Fruit fly (Drosophila melanogaster) whole organism, prepupa: ENCODE data around the gene Rap1.

Experiments used
- Blimp-1 ChIP-seq: fragments of 200-800 bp; sonication (Bioruptor generic); optimal IDR thresholded peaks from 3 replicates; lab custom pipeline; 2017; ENCODE audit warnings: missing biosample characterization, missing genetic modification characterization, mild to moderate bottlenecking, moderate library complexity, missing genetic modification reagents
- CG10669 ChIP-seq: fragments of 200-800 bp; sonication (Bioruptor generic); optimal IDR thresholded peaks from 3 replicates; lab custom pipeline; 2018; ENCODE audit warnings: missing biosample characterization, mild to moderate bottlenecking, missing genetic modification characterization, moderate library complexity
- CG11762 ChIP-seq: fragments of 200-800 bp; sonication (Bioruptor generic); optimal IDR thresholded peaks from 3 replicates; lab custom pipeline; 2016; ENCODE audit warnings: missing biosample characterization, missing genetic modification characterization; ENCODE audit not compliant: insufficient read depth
- CG11902 ChIP-seq: fragments of 200-800 bp; sonication (Bioruptor generic); optimal IDR thresholded peaks from 3 replicates; lab custom pipeline; 2016; ENCODE audit warnings: missing biosample characterization, missing genetic modification characterization
- CG15336 ChIP-seq: fragments of 200-800 bp; sonication (Bioruptor generic); IDR thresholded peaks from 2 replicates; pipeline ENCODE4 v1.3.6; 2022; ENCODE audit warnings: missing biosample characterization, missing genetic modification characterization
- CG1621 ChIP-seq: fragments of 200-800 bp; sonication (Bioruptor generic); optimal IDR thresholded peaks from 3 replicates; lab custom pipeline; 2018; ENCODE audit warnings: missing biosample characterization, mild to moderate bottlenecking, missing genetic modification characterization
- CG16779 ChIP-seq: fragments of 200-800 bp; sonication (Bioruptor generic); optimal IDR thresholded peaks from 3 replicates; lab custom pipeline; 2017; ENCODE audit warnings: missing biosample characterization, mild to moderate bottlenecking, missing genetic modification characterization
- CG31627 ChIP-seq: fragments of 200-800 bp; sonication (Bioruptor generic); optimal IDR thresholded peaks from 3 replicates; lab custom pipeline; 2016; ENCODE audit warnings: missing biosample characterization, missing genetic modification characterization
- CG34406 ChIP-seq: fragments of 200-800 bp; sonication (Bioruptor generic); optimal IDR thresholded peaks from 3 replicates; lab custom pipeline; 2016; ENCODE audit warnings: missing biosample characterization, missing genetic modification characterization
- CG3919 ChIP-seq: fragments of 200-800 bp; sonication (Bioruptor generic); optimal IDR thresholded peaks from 3 replicates; lab custom pipeline; 2016; ENCODE audit warnings: missing biosample characterization, missing genetic modification characterization
- CG6163 ChIP-seq: fragments of 200-800 bp; sonication (Bioruptor generic); IDR thresholded peaks from 3 replicates; pipeline ENCODE4 v1.3.6; 2022; ENCODE audit warnings: missing biosample characterization, missing genetic modification characterization
- CG6276 ChIP-seq: fragments of 200-800 bp; sonication (Bioruptor generic); optimal IDR thresholded peaks from 2 replicates; lab custom pipeline; 2017; ENCODE audit warnings: missing biosample characterization, mild to moderate bottlenecking, missing genetic modification characterization
- CG6792 ChIP-seq: fragments of 200-800 bp; sonication (Bioruptor generic); optimal IDR thresholded peaks from 3 replicates; lab custom pipeline; 2016; ENCODE audit warnings: missing biosample characterization, missing genetic modification characterization
- CG6854 ChIP-seq: fragments of 200-800 bp; sonication (Bioruptor generic); optimal IDR thresholded peaks from 2 replicates; lab custom pipeline; 2017; ENCODE audit warnings: missing biosample characterization, mild to moderate bottlenecking, missing genetic modification characterization
- CG8119 ChIP-seq: fragments of 200-800 bp; sonication (Bioruptor generic); IDR thresholded peaks from 3 replicates; pipeline ENCODE4 v1.3.6; 2022; ENCODE audit warnings: missing biosample characterization, missing genetic modification characterization
- CG9139 ChIP-seq: fragments of 200-800 bp; sonication (Bioruptor generic); optimal IDR thresholded peaks from 3 replicates; lab custom pipeline; 2017; ENCODE audit warnings: missing biosample characterization, mild to moderate bottlenecking, missing genetic modification characterization
- Eip75B ChIP-seq: fragments of 200-800 bp; sonication (Bioruptor generic); optimal IDR thresholded peaks from 3 replicates; lab custom pipeline; 2016; ENCODE audit warnings: missing biosample characterization, missing genetic modification characterization
- Eip78C ChIP-seq: fragments of 200-800 bp; sonication (Bioruptor generic); peaks from one replicate; lab custom pipeline; 2016; ENCODE audit warnings: missing biosample characterization, missing genetic modification characterization
- Eip93F ChIP-seq: fragments of 200-800 bp; sonication (Bioruptor generic); optimal IDR thresholded peaks from 2 replicates; lab custom pipeline; 2016; ENCODE audit warnings: missing biosample characterization, mild to moderate bottlenecking, missing genetic modification characterization
- Ets21C ChIP-seq: fragments of 200-800 bp; sonication (Bioruptor generic); optimal IDR thresholded peaks from 3 replicates; lab custom pipeline; 2016; ENCODE audit warnings: missing biosample characterization, missing genetic modification characterization
- Ets96B ChIP-seq: fragments of 200-800 bp; optimal IDR thresholded peaks from 2 replicates; lab custom pipeline; 2019; ENCODE audit warnings: missing biosample characterization, mild to moderate bottlenecking, missing genetic modification characterization, moderate library complexity
- Gug ChIP-seq: fragments of 200-800 bp; sonication (Bioruptor generic); IDR thresholded peaks from 2 replicates; pipeline ENCODE4 v1.3.6; 2022; ENCODE audit warnings: missing biosample characterization, missing genetic modification characterization
- Hr38 ChIP-seq: sonication (Bioruptor generic); optimal IDR thresholded peaks from 2 replicates; lab custom pipeline; 2016; ENCODE audit warnings: missing biosample characterization, missing genetic modification characterization
- Hr39 ChIP-seq: fragments of 200-800 bp; sonication (Bioruptor generic); optimal IDR thresholded peaks from 2 replicates; lab custom pipeline; 2016; ENCODE audit warnings: missing biosample characterization, missing genetic modification characterization
- Hr4 ChIP-seq: fragments of 200-800 bp; sonication (Bioruptor generic); optimal IDR thresholded peaks from 3 replicates; lab custom pipeline; 2016; ENCODE audit warnings: missing biosample characterization, missing genetic modification characterization
- Lpt ChIP-seq: fragments of 200-800 bp; sonication (Bioruptor generic); optimal IDR thresholded peaks from 3 replicates; lab custom pipeline; 2016; ENCODE audit warnings: missing biosample characterization, missing genetic modification characterization
- Met ChIP-seq: fragments of 200-800 bp; sonication (Bioruptor generic); optimal IDR thresholded peaks from 3 replicates; lab custom pipeline; 2016; ENCODE audit warnings: missing biosample characterization, missing genetic modification characterization
- OdsH ChIP-seq: fragments of 200-800 bp; sonication (Bioruptor generic); optimal IDR thresholded peaks from 3 replicates; lab custom pipeline; 2016; ENCODE audit warnings: missing biosample characterization, missing genetic modification characterization
- Sox102F ChIP-seq: fragments of 200-800 bp; sonication (Bioruptor generic); optimal IDR thresholded peaks from 2 replicates; lab custom pipeline; 2016; ENCODE audit warnings: missing biosample characterization, mild to moderate bottlenecking, missing genetic modification characterization
- achi ChIP-seq: fragments of 200-800 bp; sonication (Bioruptor generic); optimal IDR thresholded peaks from 3 replicates; lab custom pipeline; 2016; ENCODE audit warnings: missing biosample characterization, missing genetic modification characterization
- cyc ChIP-seq: fragments of 200-800 bp; sonication (Bioruptor generic); optimal IDR thresholded peaks from 3 replicates; lab custom pipeline; 2016; ENCODE audit warnings: missing biosample characterization, missing genetic modification characterization
- eg ChIP-seq: fragments of 200-800 bp; sonication (Bioruptor generic); IDR thresholded peaks from 3 replicates; pipeline ENCODE4 v1.3.6; 2022; ENCODE audit warnings: missing biosample characterization, missing genetic modification characterization
- fd59A ChIP-seq: fragments of 200-800 bp; sonication (Bioruptor generic); optimal IDR thresholded peaks from 2 replicates; lab custom pipeline; 2017; ENCODE audit warnings: missing biosample characterization, mild to moderate bottlenecking, missing genetic modification characterization, missing genetic modification reagents
- fd85E ChIP-seq: fragments of 200-800 bp; sonication (Bioruptor generic); optimal IDR thresholded peaks from 3 replicates; lab custom pipeline; 2016; ENCODE audit warnings: missing biosample characterization, missing genetic modification characterization
- net ChIP-seq: fragments of 200-800 bp; sonication (Bioruptor generic); optimal IDR thresholded peaks from 3 replicates; lab custom pipeline; 2016; ENCODE audit warnings: missing biosample characterization, missing genetic modification characterization
- pdm3 ChIP-seq: fragments of 200-800 bp; sonication (Bioruptor generic); optimal IDR thresholded peaks from 3 replicates; lab custom pipeline; 2016; ENCODE audit warnings: missing biosample characterization, missing genetic modification characterization
- salr ChIP-seq, 2 experiments: fragments of 200-800 bp; sonication (Bioruptor generic); optimal IDR thresholded peaks; 3 replicates each; lab custom pipeline; 2016 to 2018; ENCODE audit warnings: missing biosample characterization in 2 of 2, missing genetic modification characterization in 2 of 2, mild to moderate bottlenecking in 1 of 2
- ss ChIP-seq, 2 experiments: fragments of 200-800 bp; sonication (Bioruptor generic); optimal IDR thresholded peaks; 2 replicates in 1 of 2; 3 replicates in 1 of 2; lab custom pipeline; 2017 to 2018; ENCODE audit warnings: mild to moderate bottlenecking in 2 of 2, missing biosample characterization in 2 of 2, missing genetic modification characterization in 2 of 2, moderate library complexity in 1 of 2
- svp ChIP-seq: fragments of 200-800 bp; sonication (Bioruptor generic); peaks from one replicate; lab custom pipeline; 2016; ENCODE audit warnings: missing biosample characterization, missing genetic modification characterization
- vri ChIP-seq: fragments of 200-800 bp; sonication (Bioruptor generic); optimal IDR thresholded peaks from 3 replicates; lab custom pipeline; 2016; ENCODE audit warnings: missing biosample characterization, mild to moderate bottlenecking, missing genetic modification characterization

The Rap1 gene

DNA sequence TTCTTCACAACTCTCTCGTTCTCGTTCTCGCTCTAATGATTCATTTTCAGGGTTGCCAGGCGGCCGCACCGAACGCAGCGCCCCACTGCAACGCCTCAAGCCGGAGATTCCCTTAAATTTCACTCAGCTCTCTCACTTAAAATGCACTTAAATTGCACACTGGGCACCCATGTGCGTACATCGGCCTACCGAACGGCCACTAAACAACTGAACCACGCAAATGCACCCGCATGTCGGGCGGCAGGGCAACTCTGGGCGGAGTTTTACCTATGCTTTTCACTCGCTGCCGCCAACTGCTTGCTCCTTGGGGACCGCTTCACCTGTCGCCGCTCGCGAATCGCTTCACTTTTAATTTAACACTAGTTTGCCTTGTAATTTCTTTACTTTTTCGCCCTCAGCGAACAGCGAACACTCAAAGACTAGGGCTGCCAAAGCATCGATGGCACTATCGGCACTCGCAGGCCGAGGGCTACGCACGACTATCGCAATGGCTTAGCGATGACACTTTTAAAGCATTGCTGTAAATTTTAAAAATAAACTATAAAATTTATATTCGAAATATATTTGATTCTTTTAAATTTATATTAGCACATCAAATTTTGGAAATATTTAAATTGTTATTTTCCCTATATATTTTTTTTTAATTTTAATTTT is at the start of gene Rap1 (continued):
- no peak for TF ChIP-seq CG16779
- TF ChIP-seq fd85E (GFP tag; lab: Kevin White, UChicago), result no peak
- TF ChIP-seq Eip75B (GFP tag; lab: Kevin White, UChicago), result peak; percentile 53
- TF ChIP-seq CG6854 (GFP tag; lab: Kevin White, UChicago), result no peak
- TF ChIP-seq Gug (GFP tag; lab: Robert Waterston, UW), result 0 out of 2 replicates have a peak, but pooled peaks have one; percentile 9
- peak; percentile 43 for TF ChIP-seq OdsH (GFP tag; lab: Kevin White, UChicago)
- no peak for TF ChIP-seq CG1621 (tag; lab: Kevin White, UChicago)
- TF ChIP-seq CG31627 (GFP tag; lab: Kevin White, UChicago), result peak; percentile 69
- TF ChIP-seq Hr39 (GFP tag; lab: Kevin White, UChicago), result peak; percentile 49

- TF ChIP-seq CG11902 (no peak), Lpt (no peak), ss (GFP tag; optimal IDR thresholded peaks at IDR 0.05; lab: Kevin White, UChicago) (peak in 1 of 2 experiments; percentile 16), Sox102F (GFP tag; lab: Kevin White, UChicago) (no peak), svp (GFP tag; lab: Kevin White, UChicago) (peak; percentile 64), CG6163 (GFP tag; lab: Robert Waterston, UW) (0 out of 3 replicates have a peak, but pooled peaks have one; percentile 40), Hr38 (GFP tag; lab: Kevin White, UChicago) (no peak), Eip78C (GFP tag; lab: Kevin White, UChicago) (peak; percentile 32)
These were observed 48.1 kb upstream of the Rap1 start, which contains the start of gene dsb for dm6 chr3L:1910107-1910506. Gene dsb (minus strand): TSS chr3L:1910197.

dm6 chr3L:1909000-1909399 is 47.0 kb upstream of the Rap1 start:
- no peak for TF ChIP-seq eg
- no peak for TF ChIP-seq Hr4 (GFP tag; lab: Kevin White, UChicago)
- no peak for TF ChIP-seq fd85E (GFP tag; lab: Kevin White, UChicago)
- TF ChIP-seq cyc, result no peak
- no peak for TF ChIP-seq net (GFP tag; lab: Kevin White, UChicago)
- peak; percentile 27 for TF ChIP-seq vri (GFP tag; lab: Kevin White, UChicago)
- no peak for TF ChIP-seq CG6792 (GFP tag; lab: Kevin White, UChicago)
- peak; percentile 93 for TF ChIP-seq svp (GFP tag; lab: Kevin White, UChicago)

dm6 chr3L:1906208-1906607 is 44.2 kb upstream of the Rap1 start:
- TF ChIP-seq CG6854 (GFP tag; lab: Kevin White, UChicago) (no peak), achi (GFP tag; lab: Kevin White, UChicago) (peak; percentile 5), CG6163 (GFP tag; lab: Robert Waterston, UW) (peak; percentile 31; the same call in 1 of the 3 replicates), Blimp-1 (GFP tag; lab: Kevin White, UChicago) (no peak), eg (peak; percentile 42; the same call in 1 of the 3 replicates), Eip78C (GFP tag; lab: Kevin White, UChicago) (peak; percentile 82), CG10669 (GFP tag; lab: Kevin White, UChicago) (peak; percentile 12), CG3919 (GFP tag; lab: Kevin White, UChicago) (peak; percentile 30), svp (GFP tag; lab: Kevin White, UChicago) (peak; percentile 54), ss (GFP tag; optimal IDR thresholded peaks at IDR 0.05; lab: Kevin White, UChicago) (peak in 1 of 2 experiments; percentile 0)

DNA sequence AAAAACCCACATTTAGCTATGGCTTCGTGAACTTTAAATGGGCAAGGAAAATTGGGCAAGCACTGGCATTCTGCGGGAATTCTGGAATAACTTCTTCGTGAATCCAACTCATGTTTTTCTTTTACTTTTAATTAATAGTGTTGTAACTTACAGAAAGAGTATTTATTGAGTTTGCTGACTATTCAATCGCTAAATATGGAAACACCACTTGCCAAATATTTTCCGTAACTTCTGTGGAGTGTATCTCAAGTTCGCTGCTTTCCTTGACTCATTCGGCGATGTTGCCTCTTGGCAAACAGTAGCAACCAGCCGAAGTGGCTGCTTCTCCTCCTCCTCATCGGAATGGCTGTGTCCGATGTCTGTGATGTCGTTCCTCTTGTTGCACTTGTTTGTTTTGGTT is 43.2 kb upstream of the Rap1 start:
- no peak for TF ChIP-seq Eip93F
- peak in 1 of 2 experiments; percentile 10 for TF ChIP-seq salr (GFP tag; optimal IDR thresholded peaks at IDR 0.05; lab: Kevin White, UChicago)
- TF ChIP-seq CG34406, result peak; percentile 43
- TF ChIP-seq Hr4 (GFP tag; lab: Kevin White, UChicago), result peak; percentile 75
- TF ChIP-seq Ets21C (GFP tag; lab: Kevin White, UChicago), result no peak
- TF ChIP-seq Eip78C (GFP tag; lab: Kevin White, UChicago), result peak; percentile 91
- TF ChIP-seq Met (GFP tag; lab: Kevin White, UChicago), result peak; percentile 22
- peak; percentile 9 for TF ChIP-seq CG10669 (GFP tag; lab: Kevin White, UChicago)
- TF ChIP-seq CG15336, result peak; percentile 74
- peak; percentile 16 for TF ChIP-seq CG31627 (GFP tag; lab: Kevin White, UChicago)
- TF ChIP-seq fd59A (GFP tag; lab: Kevin White, UChicago), result no peak
- TF ChIP-seq CG6276 (GFP tag; lab: Kevin White, UChicago), result peak; percentile 62
- TF ChIP-seq CG11762 (GFP tag; lab: Kevin White, UChicago), result no peak
- peak; percentile 41 for TF ChIP-seq CG11902
- TF ChIP-seq net (GFP tag; lab: Kevin White, UChicago), result peak; percentile 52
- peak; percentile 54 for TF ChIP-seq OdsH (GFP tag; lab: Kevin White, UChicago)
- TF ChIP-seq CG8119 (GFP tag; lab: Robert Waterston, UW), result peak; percentile 66; the same call in 2 of the 3 replicates
- TF ChIP-seq svp (GFP tag; lab: Kevin White, UChicago), result peak; percentile 49
- peak; percentile 11 for TF ChIP-seq Sox102F (GFP tag; lab: Kevin White, UChicago)
- peak; percentile 56 for TF ChIP-seq pdm3 (GFP tag; lab: Kevin White, UChicago)
- TF ChIP-seq CG16779, result no peak
- TF ChIP-seq CG9139 (GFP tag; lab: Kevin White, UChicago), result no peak
- peak; percentile 41 for TF ChIP-seq achi (GFP tag; lab: Kevin White, UChicago)
- TF ChIP-seq cyc, result no peak
- TF ChIP-seq Ets96B (tag; lab: Kevin White, UChicago), result peak; percentile 0
- no peak for TF ChIP-seq fd85E (GFP tag; lab: Kevin White, UChicago)
